Worm (Caenorhabditis elegans) whole organism, L4/young adult: ENCODE results near the gene T09A5.14.
A peak's percentile ranks its signal among the peaks of the same experiment; 100 is the strongest.

Experiments used
- W03F9.2 ChIP-seq: fragments of 150-350 bp; optimal IDR thresholded peaks from 2 replicates; lab custom pipeline; 2014; ENCODE audit warnings: missing biosample characterization, missing genetic modification characterization
- dao-5 ChIP-seq: sonication (generic microtip); optimal IDR thresholded peaks from 2 replicates; lab custom pipeline; 2016; ENCODE audit warnings: missing genotype, missing genetic modification characterization, moderate library complexity, missing compliant biosample characterization
- him-1 ChIP-seq: sonication (generic microtip); optimal IDR thresholded peaks from 2 replicates; lab custom pipeline; 2016; ENCODE audit warnings: missing genotype, missing genetic modification reagents, missing genetic modification characterization, missing compliant biosample characterization

The T09A5.14 gene

ce11 chrII:7854942-7855341 is 22.8 kb downstream of the T09A5.14 start, which contains the start of gene mdt-10:
Gene mdt-10, minus strand, starts transcription at chrII:7855042.
- TF ChIP-seq W03F9.2 (tag; lab: Kevin White, UChicago) (no peak), him-1 (tag; lab: Kevin White, UChicago) (no peak), dao-5 (no peak)

- TF ChIP-seq him-1 (tag; lab: Kevin White, UChicago) (no peak), dao-5 (no peak), W03F9.2 (tag; lab: Kevin White, UChicago) (no peak)
Observed at ce11 chrII:7855619-7856018, 23.5 kb downstream of the T09A5.14 start, which contains the start of gene mdmh-35. Gene mdmh-35, minus strand, starts transcription at chrII:7855719.

- TF ChIP-seq him-1 (tag; lab: Kevin White, UChicago) (no peak), W03F9.2 (tag; lab: Kevin White, UChicago) (peak; percentile 4)
Observed at ce11 chrII:7857485-7858010, 25.4 kb downstream of the T09A5.14 start, which contains the start of the genes cec-3 and T09A5.15. Gene cec-3, minus strand, starts transcription at chrII:7857600. Gene T09A5.15, plus strand, starts transcription at chrII:7857960.

ce11 chrII:7858101-7858500 is 25.9 kb downstream of the T09A5.14 start, which contains the start of gene sds-22:
Gene sds-22, plus strand, starts transcription at chrII:7858401.
- TF ChIP-seq him-1 (tag; lab: Kevin White, UChicago) (no peak), dao-5 (no peak), W03F9.2 (tag; lab: Kevin White, UChicago) (no peak)

ce11 chrII:7860221-7860928 is 28.2 kb downstream of the T09A5.14 start, which contains the start of gene lin-5:
Gene lin-5, plus strand, starts transcription at chrII:7860574.
- TF ChIP-seq W03F9.2 (tag; lab: Kevin White, UChicago) (peak; percentile 68), dao-5 (no peak)

ce11 chrII:7863480-7864125 is 31.4 kb downstream of the T09A5.14 start:
- TF ChIP-seq W03F9.2 (tag; lab: Kevin White, UChicago), result no peak
- no peak for TF ChIP-seq dao-5
- no peak for TF ChIP-seq him-1 (tag; lab: Kevin White, UChicago)

- TF ChIP-seq W03F9.2 (tag; lab: Kevin White, UChicago), result no peak
- TF ChIP-seq dao-5, result no peak
- TF ChIP-seq him-1 (tag; lab: Kevin White, UChicago), result no peak
Observed at ce11 chrII:7864207-7864606, 32.1 kb downstream of the T09A5.14 start, which contains the start of gene ostb-1. Gene ostb-1, plus strand, starts transcription at chrII:7864507.

- TF ChIP-seq him-1 (tag; lab: Kevin White, UChicago) (no peak), W03F9.2 (tag; lab: Kevin White, UChicago) (no peak), dao-5 (no peak)
Observed at ce11 chrII:7864892-7865291, 32.7 kb downstream of the T09A5.14 start.

- no peak for TF ChIP-seq him-1 (tag; lab: Kevin White, UChicago)
Observed at ce11 chrII:7866081-7866480, 33.9 kb downstream of the T09A5.14 start.

- TF ChIP-seq dao-5, result no peak
- no peak for TF ChIP-seq W03F9.2 (tag; lab: Kevin White, UChicago)
- no peak for TF ChIP-seq him-1 (tag; lab: Kevin White, UChicago)
Observed at ce11 chrII:7870062-7870461, 37.9 kb downstream of the T09A5.14 start, which contains the start of gene ztf-17. Gene ztf-17, minus strand, starts transcription at chrII:7870162.

- TF ChIP-seq W03F9.2 (tag; lab: Kevin White, UChicago) (peak; percentile 3), dao-5 (no peak)
Observed at ce11 chrII:7870632-7871031, 38.5 kb downstream of the T09A5.14 start.

ce11 chrII:7873843-7874372 is 41.8 kb downstream of the T09A5.14 start, which contains the start of gene T01H3.3:
Gene T01H3.3, minus strand, starts transcription at chrII:7873893.
- peak; percentile 20 for TF ChIP-seq W03F9.2 (tag; lab: Kevin White, UChicago)
- TF ChIP-seq dao-5, result no peak

- no peak for TF ChIP-seq him-1 (tag; lab: Kevin White, UChicago)
- TF ChIP-seq W03F9.2 (tag; lab: Kevin White, UChicago), result no peak
- no peak for TF ChIP-seq dao-5
Observed at ce11 chrII:7877744-7878468, 45.8 kb downstream of the T09A5.14 start, which contains the start of gene T01H3.2. Gene T01H3.2, minus strand, starts transcription at chrII:7877994.
